Fruit fly (Drosophila melanogaster) whole organism, embryonic: ENCODE results near the gene CG17027.

Experiments
- Blimp-1 ChIP-seq: fragments of 200-800 bp; sonication (Bioruptor generic); optimal IDR thresholded peaks from 3 replicates; lab custom pipeline; 2018; ENCODE audit warnings: missing biosample characterization, missing genetic modification characterization, mild to moderate bottlenecking, moderate library complexity, missing genetic modification reagents
- BtbVII ChIP-seq: fragments of 200-800 bp; sonication (Bioruptor generic); optimal IDR thresholded peaks from 3 replicates; lab custom pipeline; 2017; ENCODE audit warnings: missing biosample characterization, mild to moderate bottlenecking, missing genetic modification characterization
- Bteb2 ChIP-seq: fragments of 200-800 bp; sonication (Bioruptor generic); optimal IDR thresholded peaks from 2 replicates; lab custom pipeline; 2016; ENCODE audit warnings: missing biosample characterization, missing genetic modification characterization
- CG10209 ChIP-seq: fragments of 200-800 bp; sonication (Bioruptor generic); optimal IDR thresholded peaks from 3 replicates; lab custom pipeline; 2017; ENCODE audit warnings: missing biosample characterization, mild to moderate bottlenecking, missing genetic modification characterization, missing genetic modification reagents
- CG11398 ChIP-seq: fragments of 200-800 bp; sonication (Bioruptor generic); optimal IDR thresholded peaks from 2 replicates; lab custom pipeline; 2016; ENCODE audit warnings: missing biosample characterization, missing genetic modification characterization
- CG11560 ChIP-seq: fragments of 200-800 bp; sonication (Bioruptor generic); IDR thresholded peaks from 3 replicates; pipeline ENCODE4 v1.3.6; 2022; ENCODE audit warnings: missing biosample characterization, missing genetic modification characterization
- CG12659 ChIP-seq: fragments of 200-800 bp; sonication (Bioruptor generic); optimal IDR thresholded peaks from 3 replicates; lab custom pipeline; 2017; ENCODE audit warnings: mild to moderate bottlenecking, missing biosample characterization, missing genetic modification reagents, missing genetic modification characterization
- CG12942 ChIP-seq: fragments of 200-800 bp; sonication (Bioruptor generic); optimal IDR thresholded peaks from 3 replicates; lab custom pipeline; 2016; ENCODE audit warnings: missing biosample characterization, missing genetic modification characterization
- CG13775 ChIP-seq: fragments of 200-800 bp; sonication (Bioruptor generic); optimal IDR thresholded peaks from 3 replicates; lab custom pipeline; 2017; ENCODE audit warnings: missing biosample characterization, mild to moderate bottlenecking, missing genetic modification characterization
- CG14667 ChIP-seq: fragments of 200-800 bp; sonication (Bioruptor generic); IDR thresholded peaks from 2 replicates; pipeline ENCODE4 v1.3.6; 2022; ENCODE audit warnings: missing biosample characterization, missing genetic modification characterization
- CG15601 ChIP-seq: fragments of 200-800 bp; sonication (Bioruptor generic); optimal IDR thresholded peaks from 3 replicates; lab custom pipeline; 2019; ENCODE audit warnings: missing biosample characterization, mild to moderate bottlenecking, missing genetic modification characterization, moderate library complexity
- CG18011 ChIP-seq: fragments of 200-800 bp; sonication (Bioruptor generic); optimal IDR thresholded peaks from 2 replicates; lab custom pipeline; 2017; ENCODE audit warnings: missing biosample characterization, missing genetic modification characterization, mild to moderate bottlenecking, moderate library complexity, missing genotype
- CG18262 ChIP-seq: fragments of 200-800 bp; optimal IDR thresholded peaks from 3 replicates; lab custom pipeline; 2019; ENCODE audit warnings: missing biosample characterization, mild to moderate bottlenecking, missing genetic modification characterization, moderate library complexity
- CG2120 ChIP-seq: fragments of 200-800 bp; sonication (Bioruptor generic); optimal IDR thresholded peaks from 3 replicates; lab custom pipeline; 2016; ENCODE audit warnings: missing biosample characterization, missing genetic modification characterization
- CG2712 ChIP-seq: fragments of 200-800 bp; optimal IDR thresholded peaks from 3 replicates; lab custom pipeline; 2019; ENCODE audit warnings: missing biosample characterization, mild to moderate bottlenecking, missing genetic modification characterization, moderate library complexity
- CG31441 ChIP-seq: fragments of 200-800 bp; sonication (Bioruptor generic); IDR thresholded peaks from 2 replicates; pipeline ENCODE4 v1.3.6; 2022; ENCODE audit warnings: missing biosample characterization, missing genetic modification characterization
- CG4730 ChIP-seq: fragments of 200-800 bp; sonication (Bioruptor generic); IDR thresholded peaks from 2 replicates; pipeline ENCODE4 v1.3.6; 2022; ENCODE audit warnings: missing biosample characterization, missing genetic modification characterization
- CG6272 ChIP-seq: fragments of 200-800 bp; sonication (Bioruptor generic); IDR thresholded peaks from 2 replicates; pipeline ENCODE4 v1.3.6; 2022; ENCODE audit warnings: missing biosample characterization, missing genetic modification characterization
- CG7556 ChIP-seq: fragments of 200-800 bp; sonication (Bioruptor generic); optimal IDR thresholded peaks from 2 replicates; lab custom pipeline; 2017; ENCODE audit warnings: missing biosample characterization, mild to moderate bottlenecking, missing genetic modification characterization
- CG7928 ChIP-seq: fragments of 200-800 bp; sonication (Bioruptor generic); optimal IDR thresholded peaks from 2 replicates; lab custom pipeline; 2017; ENCODE audit warnings: missing biosample characterization, mild to moderate bottlenecking, missing genetic modification characterization
- CG8290 ChIP-seq, 3 experiments: fragments of 200-800 bp; sonication (Bioruptor generic); optimal IDR thresholded peaks; 2 replicates each; lab custom pipeline; 2016 to 2019; ENCODE audit warnings: missing biosample characterization in 3 of 3, missing genetic modification characterization in 3 of 3, mild to moderate bottlenecking in 2 of 3, moderate library complexity in 1 of 3
- CG8359 ChIP-seq: fragments of 200-800 bp; sonication (Bioruptor generic); optimal IDR thresholded peaks from 2 replicates; lab custom pipeline; 2017; ENCODE audit warnings: missing biosample characterization, mild to moderate bottlenecking, missing genetic modification characterization, borderline replicate concordance
- CG9215 ChIP-seq: fragments of 200-800 bp; sonication (Bioruptor generic); IDR thresholded peaks from 2 replicates; pipeline ENCODE4 v1.3.6; 2022; ENCODE audit warnings: missing biosample characterization, missing genetic modification characterization
- Dad ChIP-seq: fragments of 200-800 bp; sonication (Bioruptor generic); optimal IDR thresholded peaks from 3 replicates; lab custom pipeline; 2016; ENCODE audit warnings: missing biosample characterization, missing genetic modification characterization
- Dip3 ChIP-seq: fragments of 200-800 bp; sonication (Bioruptor generic); optimal IDR thresholded peaks from 3 replicates; lab custom pipeline; 2016; ENCODE audit warnings: missing biosample characterization, missing genetic modification characterization
- Elba2 ChIP-seq: fragments of 200-800 bp; sonication (Bioruptor generic); optimal IDR thresholded peaks from 3 replicates; lab custom pipeline; 2016; ENCODE audit warnings: missing biosample characterization, missing genetic modification characterization
- H2.0 ChIP-seq: fragments of 200-800 bp; sonication (Bioruptor generic); IDR thresholded peaks from 2 replicates; pipeline ENCODE4 v1.3.6; 2022; ENCODE audit warnings: missing biosample characterization, missing genetic modification characterization
- Lpt ChIP-seq: fragments of >200 bp; optimal IDR thresholded peaks from 2 replicates; lab custom pipeline; 2018; ENCODE audit warnings: missing biosample characterization, missing genetic modification characterization
- Max ChIP-seq: fragments of 200-800 bp; sonication (Bioruptor generic); optimal IDR thresholded peaks from 2 replicates; lab custom pipeline; 2016; ENCODE audit warnings: missing biosample characterization, mild to moderate bottlenecking, missing genetic modification characterization
- Med ChIP-seq: fragments of 200-800 bp; sonication (Bioruptor generic); peaks from one replicate; lab custom pipeline; 2016; ENCODE audit warnings: missing biosample characterization, missing genetic modification characterization, mild to moderate bottlenecking, inconsistent platforms, moderate library complexity
- Nf-YA ChIP-seq: fragments of 200-800 bp; sonication (Bioruptor generic); IDR thresholded peaks from 2 replicates; pipeline ENCODE4 v1.3.6; 2022; ENCODE audit warnings: missing biosample characterization, missing genetic modification characterization
- Nf-YB ChIP-seq: fragments of 200-800 bp; sonication (Bioruptor generic); optimal IDR thresholded peaks from 3 replicates; lab custom pipeline; 2019; ENCODE audit warnings: missing biosample characterization, mild to moderate bottlenecking, missing genetic modification characterization, moderate library complexity
- ase ChIP-seq: fragments of 200-800 bp; sonication (Bioruptor generic); IDR thresholded peaks from 3 replicates; pipeline ENCODE4 v1.3.6; 2022; ENCODE audit warnings: missing biosample characterization, missing genetic modification characterization
- crc ChIP-seq: fragments of 200-800 bp; sonication (Bioruptor generic); optimal IDR thresholded peaks from 2 replicates; lab custom pipeline; 2016; ENCODE audit warnings: missing biosample characterization, missing genetic modification characterization
- dysf ChIP-seq: fragments of 200-800 bp; sonication (Bioruptor generic); IDR thresholded peaks from 3 replicates; pipeline ENCODE4 v1.3.6; 2022; ENCODE audit warnings: missing biosample characterization, missing genetic modification characterization
- ems ChIP-seq: fragments of 200-800 bp; sonication (Bioruptor generic); optimal IDR thresholded peaks from 3 replicates; lab custom pipeline; 2016; ENCODE audit warnings: missing biosample characterization, missing genetic modification characterization
- ewg ChIP-seq: fragments of 200-800 bp; sonication (Bioruptor generic); optimal IDR thresholded peaks from 3 replicates; lab custom pipeline; 2017; ENCODE audit warnings: mild to moderate bottlenecking, missing biosample characterization, missing genetic modification reagents, missing genetic modification characterization
- fd3F ChIP-seq: fragments of 200-800 bp; sonication (Bioruptor generic); optimal IDR thresholded peaks from 2 replicates; lab custom pipeline; 2018; ENCODE audit warnings: missing biosample characterization, mild to moderate bottlenecking, missing genetic modification characterization, moderate library complexity
- fd96Cb ChIP-seq: fragments of 200-800 bp; sonication (Bioruptor generic); optimal IDR thresholded peaks from 2 replicates; lab custom pipeline; 2018; ENCODE audit warnings: missing biosample characterization, mild to moderate bottlenecking, missing genetic modification characterization, moderate library complexity
- fu2 ChIP-seq: fragments of 200-800 bp; sonication (Bioruptor generic); optimal IDR thresholded peaks from 2 replicates; lab custom pipeline; 2016; ENCODE audit warnings: missing biosample characterization, missing genetic modification characterization
- her ChIP-seq: fragments of 200-800 bp; sonication (Bioruptor generic); optimal IDR thresholded peaks from 2 replicates; lab custom pipeline; 2016; ENCODE audit warnings: missing biosample characterization, missing genetic modification characterization
- ind ChIP-seq: fragments of 200-800 bp; sonication (Bioruptor generic); optimal IDR thresholded peaks from 3 replicates; lab custom pipeline; 2016; ENCODE audit warnings: missing biosample characterization, missing genetic modification characterization
- lab ChIP-seq: fragments of 200-800 bp; sonication (Bioruptor generic); optimal IDR thresholded peaks from 3 replicates; lab custom pipeline; 2017; ENCODE audit warnings: missing biosample characterization, missing genetic modification characterization, mild to moderate bottlenecking, moderate library complexity, missing genetic modification reagents
- luna ChIP-seq: fragments of 200-800 bp; sonication (Bioruptor generic); optimal IDR thresholded peaks from 2 replicates; lab custom pipeline; 2016; ENCODE audit warnings: missing biosample characterization, missing genetic modification characterization
- nau ChIP-seq: fragments of 200-800 bp; sonication (Bioruptor generic); optimal IDR thresholded peaks from 3 replicates; lab custom pipeline; 2017; ENCODE audit warnings: missing biosample characterization, mild to moderate bottlenecking, missing genetic modification characterization, missing genetic modification reagents
- pnt ChIP-seq: fragments of 200-800 bp; sonication (Bioruptor generic); optimal IDR thresholded peaks from 3 replicates; lab custom pipeline; 2016; ENCODE audit warnings: missing biosample characterization, missing genetic modification characterization
- prd ChIP-seq, 3 experiments: fragments of >200 bp in 2 of 3; fragments of 200-800 bp in 1 of 3; sonication (Bioruptor generic) in 1 of 3; optimal IDR thresholded peaks in 2 of 3; IDR thresholded peaks in 1 of 3; 2 replicates in 2 of 3; 3 replicates in 1 of 3; pipeline versions ENCODE4 v1.3.6 to Lab custom; 2017 to 2022; ENCODE audit warnings: missing biosample characterization in 1 of 3, missing genetic modification characterization in 1 of 3
- usp ChIP-seq: fragments of >200 bp; optimal IDR thresholded peaks from 2 replicates; lab custom pipeline; 2017; ENCODE audit warnings: missing biosample characterization, missing genetic modification characterization
- zf30C ChIP-seq: fragments of 200-800 bp; sonication (Bioruptor generic); optimal IDR thresholded peaks from 3 replicates; lab custom pipeline; 2018; ENCODE audit warnings: missing biosample characterization, mild to moderate bottlenecking, missing genetic modification characterization

The CG17027 gene

dm6 chr3L:16021064-16021683 is 41.3 kb downstream of the CG17027 start (continued):
- TF ChIP-seq prd (optimal IDR thresholded peaks at IDR 0.05; lab: Kevin White, UChicago) (no peak), prd (GFP tag; IDR thresholded peaks at IDR 0.05; lab: Robert Waterston, UW) (peak; percentile 87), pnt (peak; percentile 67), CG13775 (GFP tag; lab: Kevin White, UChicago) (peak; percentile 51), ems (GFP tag; lab: Kevin White, UChicago) (no peak), CG4730 (GFP tag; lab: Robert Waterston, UW) (peak; percentile 38; the same call in 1 of the 2 replicates), CG18011 (GFP tag; lab: Kevin White, UChicago) (no peak), CG8359 (peak; percentile 37), Bteb2 (GFP tag; lab: Kevin White, UChicago) (no peak), CG18262 (tag; lab: Kevin White, UChicago) (peak; percentile 76), her (GFP tag; lab: Kevin White, UChicago) (peak; percentile 28), zf30C (GFP tag; lab: Kevin White, UChicago) (peak; percentile 80), CG2712 (tag; lab: Kevin White, UChicago) (peak; percentile 86), CG8290 (GFP tag; optimal IDR thresholded peaks at IDR 0.05; lab: Kevin White, UChicago) (peak; percentile 14), CG8290 (tag; optimal IDR thresholded peaks at IDR 0.05; lab: Kevin White, UChicago) (peak; percentile 30 to 31), fd96Cb (tag; lab: Kevin White, UChicago) (peak; percentile 74), fu2 (no peak), CG2120 (no peak), dysf (peak; percentile 36; the same call in 1 of the 3 replicates), nau (GFP tag; lab: Kevin White, UChicago) (no peak), CG7928 (GFP tag; lab: Kevin White, UChicago) (no peak), BtbVII (GFP tag; lab: Kevin White, UChicago) (no peak), CG7556 (GFP tag; lab: Kevin White, UChicago) (peak; percentile 28), ase (GFP tag; lab: Robert Waterston, UW) (peak; percentile 33; the same call in 1 of the 3 replicates), Lpt (GFP tag; lab: Kevin White, UChicago) (no peak), luna (GFP tag; lab: Kevin White, UChicago) (no peak), Blimp-1 (GFP tag; lab: Kevin White, UChicago) (peak; percentile 57), Dip3 (GFP tag; lab: Kevin White, UChicago) (no peak), crc (GFP tag; lab: Kevin White, UChicago) (peak; percentile 3), CG11398 (GFP tag; lab: Kevin White, UChicago) (no peak), CG31441 (GFP tag; lab: Robert Waterston, UW) (peak; percentile 68), Elba2 (GFP tag; lab: Kevin White, UChicago) (peak; percentile 32), Nf-YB (GFP tag; lab: Kevin White, UChicago) (peak; percentile 12), CG10209 (GFP tag; lab: Kevin White, UChicago) (peak; percentile 42), ind (peak; percentile 22), lab (GFP tag; lab: Kevin White, UChicago) (no peak), Max (GFP tag; lab: Kevin White, UChicago) (peak; percentile 3), fd3F (GFP tag; lab: Kevin White, UChicago) (no peak), Med (peak; percentile 80), CG12659 (GFP tag; lab: Kevin White, UChicago) (no peak), CG6272 (GFP tag; lab: Robert Waterston, UW) (no peak), H2.0 (GFP tag; lab: Robert Waterston, UW) (peak; percentile 29; the same call in 1 of the 2 replicates), Dad (peak; percentile 13), CG9215 (no peak), CG14667 (0 out of 2 replicates have a peak, but pooled peaks have one; percentile 7), CG11560 (tag; lab: Robert Waterston, UW) (no peak), CG12942 (GFP tag; lab: Kevin White, UChicago) (peak; percentile 20), CG15601 (tag; lab: Kevin White, UChicago) (peak; percentile 12), usp (GFP tag; lab: Kevin White, UChicago) (no peak), Nf-YA (GFP tag; lab: Robert Waterston, UW) (no peak), ewg (GFP tag; lab: Kevin White, UChicago) (peak; percentile 8)
